Fruit fly (Drosophila melanogaster) whole organism, embryonic: ENCODE measurements around the gene CG11723.

Experiments used
- CG10431 ChIP-seq: fragments of 200-800 bp; sonication (Bioruptor generic); optimal IDR thresholded peaks from 3 replicates; lab custom pipeline; 2018; ENCODE audit warnings: missing biosample characterization, mild to moderate bottlenecking, missing genetic modification characterization
- CG13894 ChIP-seq: fragments of 200-800 bp; sonication (Bioruptor generic); optimal IDR thresholded peaks from 3 replicates; lab custom pipeline; 2018; ENCODE audit warnings: missing biosample characterization, mild to moderate bottlenecking, missing genetic modification characterization, moderate library complexity
- CG14050 ChIP-seq: fragments of 200-800 bp; sonication (Bioruptor generic); IDR thresholded peaks from 3 replicates; pipeline ENCODE4 v1.3.6; 2022; ENCODE audit warnings: missing biosample characterization, missing genetic modification characterization
- CG15479 ChIP-seq: fragments of 200-800 bp; sonication (Bioruptor generic); optimal IDR thresholded peaks from 3 replicates; lab custom pipeline; 2019; ENCODE audit warnings: missing biosample characterization, mild to moderate bottlenecking, missing genetic modification characterization, moderate library complexity
- CG16813 ChIP-seq: fragments of 200-800 bp; sonication (Bioruptor generic); IDR thresholded peaks from 3 replicates; pipeline ENCODE4 v1.3.6; 2022; ENCODE audit warnings: missing biosample characterization, missing genetic modification characterization; ENCODE audit not compliant: partially characterized antibody
- CG17385 ChIP-seq: fragments of 200-800 bp; sonication (Bioruptor generic); optimal IDR thresholded peaks from 3 replicates; lab custom pipeline; 2018; ENCODE audit warnings: missing biosample characterization, mild to moderate bottlenecking, missing genetic modification characterization
- CG2875 ChIP-seq: fragments of 200-800 bp; sonication (Bioruptor generic); optimal IDR thresholded peaks from 2 replicates; lab custom pipeline; 2017; ENCODE audit warnings: missing biosample characterization, mild to moderate bottlenecking, missing genetic modification characterization, missing genetic modification reagents
- CG30403 ChIP-seq: fragments of 200-800 bp; sonication (Bioruptor generic); optimal IDR thresholded peaks from 3 replicates; lab custom pipeline; 2016; ENCODE audit warnings: missing biosample characterization, missing genetic modification characterization
- CG30431 ChIP-seq: fragments of 200-800 bp; sonication (Bioruptor generic); optimal IDR thresholded peaks from 2 replicates; lab custom pipeline; 2017; ENCODE audit warnings: missing biosample characterization, missing genetic modification characterization
- CG31365 ChIP-seq: fragments of 200-800 bp; sonication (Bioruptor generic); optimal IDR thresholded peaks from 2 replicates; lab custom pipeline; 2018; ENCODE audit warnings: missing biosample characterization, mild to moderate bottlenecking, missing genetic modification characterization
- CG42726 ChIP-seq: fragments of 200-800 bp; sonication (Bioruptor generic); IDR thresholded peaks from 2 replicates; pipeline ENCODE4 v1.3.6; 2022; ENCODE audit warnings: missing biosample characterization, missing genetic modification characterization; ENCODE audit not compliant: partially characterized antibody
- CG5245 ChIP-seq: fragments of 200-800 bp; sonication (Bioruptor generic); optimal IDR thresholded peaks from 3 replicates; lab custom pipeline; 2016; ENCODE audit warnings: missing biosample characterization, missing genetic modification characterization
- CG6272 ChIP-seq: fragments of 200-800 bp; sonication (Bioruptor generic); IDR thresholded peaks from 2 replicates; pipeline ENCODE4 v1.3.6; 2022; ENCODE audit warnings: missing biosample characterization, missing genetic modification characterization
- CG6813 ChIP-seq: fragments of 200-800 bp; sonication (Bioruptor generic); optimal IDR thresholded peaks from 2 replicates; lab custom pipeline; 2017; ENCODE audit warnings: missing biosample characterization, missing genetic modification characterization, mild to moderate bottlenecking, moderate library complexity, missing genetic modification reagents
- CG7839 ChIP-seq: fragments of 200-800 bp; sonication (Bioruptor generic); optimal IDR thresholded peaks from 3 replicates; lab custom pipeline; 2018; ENCODE audit warnings: missing biosample characterization, mild to moderate bottlenecking, missing genetic modification characterization, moderate library complexity
- CG9797 ChIP-seq: fragments of 200-800 bp; sonication (Bioruptor generic); optimal IDR thresholded peaks from 3 replicates; lab custom pipeline; 2018; ENCODE audit warnings: missing biosample characterization, mild to moderate bottlenecking, missing genetic modification characterization
- CTCF ChIP-seq: fragments of 200-800 bp; sonication (Bioruptor generic); optimal IDR thresholded peaks from 2 replicates; lab custom pipeline; 2017; ENCODE audit warnings: missing biosample characterization, mild to moderate bottlenecking, missing genetic modification characterization, moderate library complexity
- Dp ChIP-seq: fragments of 200-800 bp; sonication (Bioruptor generic); optimal IDR thresholded peaks from 2 replicates; lab custom pipeline; 2018; ENCODE audit warnings: missing biosample characterization, mild to moderate bottlenecking, missing genetic modification characterization, moderate library complexity
- Dref ChIP-seq: fragments of 200-800 bp; sonication (Bioruptor generic); IDR thresholded peaks from 2 replicates; pipeline ENCODE4 v1.3.6; 2022; ENCODE audit warnings: missing biosample characterization, missing genetic modification characterization
- E2f1 ChIP-seq: fragments of 200-800 bp; sonication (Bioruptor generic); IDR thresholded peaks from 2 replicates; pipeline ENCODE4 v1.3.6; 2022; ENCODE audit warnings: missing biosample characterization, missing genetic modification characterization
- H2.0 ChIP-seq: fragments of 200-800 bp; sonication (Bioruptor generic); IDR thresholded peaks from 2 replicates; pipeline ENCODE4 v1.3.6; 2022; ENCODE audit warnings: missing biosample characterization, missing genetic modification characterization
- HLH54F ChIP-seq: fragments of 200-800 bp; sonication (Bioruptor generic); optimal IDR thresholded peaks from 3 replicates; lab custom pipeline; 2016; ENCODE audit warnings: missing biosample characterization, missing genetic modification characterization
- Lhr ChIP-seq: fragments of 200-800 bp; sonication (Bioruptor generic); optimal IDR thresholded peaks from 3 replicates; lab custom pipeline; 2017; ENCODE audit warnings: mild to moderate bottlenecking, missing biosample characterization, missing genetic modification reagents, missing genetic modification characterization
- Mrtf ChIP-seq: fragments of 200-800 bp; sonication (Bioruptor generic); IDR thresholded peaks from 3 replicates; pipeline ENCODE4 v1.3.6; 2022; ENCODE audit warnings: missing biosample characterization, missing genetic modification characterization
- Optix ChIP-seq: fragments of 200-800 bp; sonication (Bioruptor generic); IDR thresholded peaks from 3 replicates; pipeline ENCODE4 v1.3.6; 2022; ENCODE audit warnings: missing biosample characterization, missing genetic modification characterization
- Ptx1 ChIP-seq: fragments of 200-800 bp; sonication (Bioruptor generic); IDR thresholded peaks from 2 replicates; pipeline ENCODE4 v1.3.6; 2022; ENCODE audit warnings: missing biosample characterization, missing genetic modification characterization
- Side ChIP-seq: fragments of 200-800 bp; sonication (Bioruptor generic); optimal IDR thresholded peaks from 2 replicates; lab custom pipeline; 2016; ENCODE audit warnings: missing biosample characterization, missing genetic modification characterization
- Sry-β ChIP-seq: fragments of 200-800 bp; sonication (Bioruptor generic); optimal IDR thresholded peaks from 2 replicates; lab custom pipeline; 2018; ENCODE audit warnings: missing biosample characterization, mild to moderate bottlenecking, missing genetic modification characterization, moderate library complexity
- Ssrp ChIP-seq: fragments of 200-800 bp; sonication (Bioruptor generic); optimal IDR thresholded peaks from 2 replicates; lab custom pipeline; 2018; ENCODE audit warnings: missing biosample characterization, mild to moderate bottlenecking, missing genetic modification characterization, moderate library complexity
- Stat92E ChIP-seq, 3 experiments: fragments of >200 bp in 2 of 3; fragments of 200-800 bp in 1 of 3; sonication (Bioruptor generic) in 1 of 3; optimal IDR thresholded peaks; 2 replicates each; lab custom pipeline; 2017 to 2019; ENCODE audit warnings: missing biosample characterization in 3 of 3, missing genetic modification characterization in 3 of 3, mild to moderate bottlenecking in 1 of 3, moderate library complexity in 1 of 3
- Xrp1 ChIP-seq: fragments of 200-800 bp; sonication (Bioruptor generic); IDR thresholded peaks from 2 replicates; pipeline ENCODE4 v1.3.6; 2022; ENCODE audit warnings: missing biosample characterization, missing genetic modification characterization
- bbx ChIP-seq: fragments of 200-800 bp; sonication (Bioruptor generic); IDR thresholded peaks from 2 replicates; pipeline ENCODE4 v1.3.6; 2022; ENCODE audit warnings: missing biosample characterization, missing genetic modification characterization; ENCODE audit not compliant: partially characterized antibody
- br ChIP-seq: fragments of >200 bp; optimal IDR thresholded peaks from 2 replicates; lab custom pipeline; 2017
- chn ChIP-seq: fragments of 200-800 bp; sonication (Bioruptor generic); optimal IDR thresholded peaks from 2 replicates; lab custom pipeline; 2016; ENCODE audit warnings: missing biosample characterization, missing genetic modification characterization
- crol ChIP-seq: fragments of 200-800 bp; sonication (Bioruptor generic); IDR thresholded peaks from 2 replicates; pipeline ENCODE4 v1.3.6; 2022; ENCODE audit warnings: missing biosample characterization, missing genetic modification characterization
- danr ChIP-seq: fragments of 200-800 bp; sonication (Bioruptor generic); IDR thresholded peaks from 2 replicates; pipeline ENCODE4 v1.3.6; 2022; ENCODE audit warnings: missing biosample characterization, missing genetic modification characterization
- dati ChIP-seq: fragments of 200-800 bp; sonication (Bioruptor generic); IDR thresholded peaks from 2 replicates; pipeline ENCODE4 v1.3.6; 2022; ENCODE audit warnings: missing biosample characterization, missing genetic modification characterization
- eve ChIP-seq, 2 experiments: fragments of >200 bp; optimal IDR thresholded peaks; 2 replicates each; lab custom pipeline; 2017; ENCODE audit warnings: missing biosample characterization in 2 of 2, missing genetic modification characterization in 2 of 2
- eyg ChIP-seq: fragments of 200-800 bp; sonication (Bioruptor generic); optimal IDR thresholded peaks from 3 replicates; lab custom pipeline; 2016; ENCODE audit warnings: missing biosample characterization, missing genetic modification characterization
- fd102C ChIP-seq: fragments of 200-800 bp; sonication (Bioruptor generic); optimal IDR thresholded peaks from 2 replicates; lab custom pipeline; 2018; ENCODE audit warnings: missing biosample characterization, mild to moderate bottlenecking, missing genetic modification characterization, moderate library complexity
- hth ChIP-seq: fragments of >200 bp; optimal IDR thresholded peaks from 2 replicates; lab custom pipeline; 2017; ENCODE audit warnings: inconsistent platforms
- onecut ChIP-seq: fragments of 200-800 bp; sonication (Bioruptor generic); IDR thresholded peaks from 2 replicates; pipeline ENCODE4 v1.3.6; 2022; ENCODE audit warnings: missing biosample characterization, missing genetic modification characterization
- peb ChIP-seq: fragments of 200-800 bp; sonication (Bioruptor generic); IDR thresholded peaks from 2 replicates; pipeline ENCODE4 v1.3.6; 2022; ENCODE audit warnings: missing biosample characterization, missing genetic modification characterization
- pita ChIP-seq: fragments of 200-800 bp; sonication (Bioruptor generic); optimal IDR thresholded peaks from 2 replicates; lab custom pipeline; 2017; ENCODE audit warnings: missing biosample characterization, mild to moderate bottlenecking, missing genetic modification characterization
- pros ChIP-seq: fragments of 200-800 bp; sonication (Bioruptor generic); optimal IDR thresholded peaks from 3 replicates; lab custom pipeline; 2019; ENCODE audit warnings: missing biosample characterization, mild to moderate bottlenecking, missing genetic modification characterization, moderate library complexity
- ranshi ChIP-seq: fragments of 200-800 bp; sonication (Bioruptor generic); IDR thresholded peaks from 2 replicates; pipeline ENCODE4 v1.3.6; 2022; ENCODE audit warnings: missing biosample characterization, missing genetic modification characterization
- repo ChIP-seq: fragments of 200-800 bp; sonication (Bioruptor generic); optimal IDR thresholded peaks from 2 replicates; lab custom pipeline; 2016; ENCODE audit warnings: missing biosample characterization, missing genetic modification characterization
- stc ChIP-seq: fragments of 200-800 bp; sonication (Bioruptor generic); IDR thresholded peaks from 2 replicates; pipeline ENCODE4 v1.3.6; 2022; ENCODE audit warnings: missing biosample characterization, missing genetic modification characterization
- tap ChIP-seq: fragments of 200-800 bp; optimal IDR thresholded peaks from 3 replicates; lab custom pipeline; 2019; ENCODE audit warnings: missing biosample characterization, mild to moderate bottlenecking, missing genetic modification characterization, moderate library complexity
- ttk ChIP-seq: fragments of 200-800 bp; sonication (Bioruptor generic); IDR thresholded peaks from 2 replicates; pipeline ENCODE4 v2.1.2; 2022; ENCODE audit warnings: missing biosample characterization, missing genetic modification characterization
- vvl ChIP-seq: fragments of 200-800 bp; sonication (Bioruptor generic); IDR thresholded peaks from 2 replicates; pipeline ENCODE4 v1.3.6; 2022; ENCODE audit warnings: missing biosample characterization, missing genetic modification characterization
- z ChIP-seq: fragments of 200-800 bp; sonication (Bioruptor generic); IDR thresholded peaks from 3 replicates; pipeline ENCODE4 v1.3.6; 2022; ENCODE audit warnings: missing biosample characterization, missing genetic modification characterization

The CG11723 gene

dm6 chr2L:2189100-2189499, 42.0 kb upstream of the CG11723 start (continued):
- TF ChIP-seq CG31365 (tag; lab: Kevin White, UChicago) (peak; percentile 14), pita (GFP tag; lab: Kevin White, UChicago) (no peak), Dp (GFP tag; lab: Kevin White, UChicago) (no peak), stc (GFP tag; lab: Robert Waterston, UW) (no peak), HLH54F (GFP tag; lab: Kevin White, UChicago) (no peak), hth (lab: Kevin White, UChicago) (no peak), ttk (GFP tag; lab: Robert Waterston, UW) (no peak; the same call in 1 of the 2 replicates), Side (GFP tag; lab: Kevin White, UChicago) (peak; percentile 67), eyg (GFP tag; lab: Kevin White, UChicago) (no peak), chn (GFP tag; lab: Kevin White, UChicago) (peak; percentile 79), br (lab: Kevin White, UChicago) (no peak), Ssrp (tag; lab: Kevin White, UChicago) (peak; percentile 77), Lhr (peak; percentile 60), Xrp1 (GFP tag; lab: Robert Waterston, UW) (peak; percentile 90), eve (GFP tag; optimal IDR thresholded peaks at IDR 0.05; lab: Kevin White, UChicago) (no peak), Sry-β (GFP tag; lab: Kevin White, UChicago) (peak; percentile 39), peb (peak; percentile 42; the same call in 1 of the 2 replicates), vvl (GFP tag; lab: Robert Waterston, UW) (peak; percentile 66), Ptx1 (peak; percentile 66), Optix (GFP tag; lab: Robert Waterston, UW) (peak; percentile 59; the same call in 1 of the 3 replicates), danr (GFP tag; lab: Robert Waterston, UW) (no peak), repo (GFP tag; lab: Kevin White, UChicago) (peak; percentile 55), CG6272 (GFP tag; lab: Robert Waterston, UW) (no peak), dati (GFP tag; lab: Robert Waterston, UW) (no peak), bbx (GFP tag; lab: Robert Waterston, UW) (no peak), CG7839 (tag; lab: Kevin White, UChicago) (peak; percentile 71), CG5245 (GFP tag; lab: Kevin White, UChicago) (peak; percentile 65), H2.0 (peak; percentile 44; the same call in 1 of the 2 replicates), ranshi (GFP tag; lab: Robert Waterston, UW) (peak; percentile 73; the same call in 1 of the 2 replicates), Mrtf (no peak), CG14050 (GFP tag; lab: Robert Waterston, UW) (peak; percentile 21; the same call in 1 of the 3 replicates), CG30403 (GFP tag; lab: Kevin White, UChicago) (peak; percentile 60), CG2875 (GFP tag; lab: Kevin White, UChicago) (peak; percentile 64), pros (GFP tag; lab: Kevin White, UChicago) (no peak), CG17385 (GFP tag; lab: Kevin White, UChicago) (peak; percentile 17), CTCF (GFP tag; lab: Kevin White, UChicago) (no peak), Stat92E (GFP tag; optimal IDR thresholded peaks at IDR 0.05; lab: Kevin White, UChicago) (peak in 1 of 3 experiments; percentile 93), CG13894 (tag; lab: Kevin White, UChicago) (no peak), z (no peak), CG15479 (GFP tag; lab: Kevin White, UChicago) (no peak), crol (no peak), E2f1 (peak; percentile 46; the same call in 1 of the 2 replicates), fd102C (GFP tag; lab: Kevin White, UChicago) (no peak), tap (tag; lab: Kevin White, UChicago) (peak; percentile 4), CG16813 (GFP tag; lab: Robert Waterston, UW) (no peak), CG10431 (GFP tag; lab: Kevin White, UChicago) (peak; percentile 65), CG42726 (GFP tag; lab: Robert Waterston, UW) (no peak), onecut (GFP tag; lab: Robert Waterston, UW) (peak; percentile 43; the same call in 1 of the 2 replicates), Dref (GFP tag; lab: Robert Waterston, UW) (no peak), CG6813 (peak; percentile 35), CG9797 (no peak), CG30431 (peak; percentile 82)
